Worm (Caenorhabditis elegans) whole organism, early embryonic: ENCODE measurements around the gene F35C11.3.

Source experiments
- ama-1 ChIP-seq: fragments of 150-350 bp; optimal IDR thresholded peaks from 2 replicates; lab custom pipeline; 2014
- scrt-1 ChIP-seq: fragments of 200-800 bp; sonication (Bioruptor generic); IDR thresholded peaks from 2 replicates; pipeline ENCODE4 v1.3.6; 2022; ENCODE audit warnings: missing genetic modification characterization, missing compliant biosample characterization

- TF ChIP-seq ama-1 (lab: Kevin White, UChicago), result no peak
- TF ChIP-seq scrt-1 (GFP tag; lab: Robert Waterston, UW), result no peak
These were observed 31.8 kb downstream of the F35C11.3 start, which contains the start of the genes mrpl-10 and clec-142 for ce11 chrII:8278415-8278814.
